Fruit fly (Drosophila melanogaster) whole organism, wandering third instar larva: Measurements from ENCODE around the gene CG31835.
"Not testable (repeated sequence)": the region's sequence is repeated elsewhere in the genome, so short reads cannot be mapped to it uniquely, and the experiment has no call there.

Experiments
- Dfd ChIP-seq: fragments of >200 bp; optimal IDR thresholded peaks from 2 replicates; lab custom pipeline; 2017; ENCODE audit warnings: missing biosample characterization, missing genetic modification characterization
- HLH106 ChIP-seq: fragments of 200-800 bp; optimal IDR thresholded peaks from 3 replicates; lab custom pipeline; 2019; ENCODE audit warnings: missing biosample characterization, mild to moderate bottlenecking, missing genetic modification characterization, moderate library complexity
- Hr78 ChIP-seq: fragments of >200 bp; optimal IDR thresholded peaks from 2 replicates; lab custom pipeline; 2017; ENCODE audit warnings: missing biosample characterization, missing genetic modification characterization
- Myc ChIP-seq: fragments of >200 bp; optimal IDR thresholded peaks from 2 replicates; lab custom pipeline; 2017
- OdsH ChIP-seq: fragments of 200-800 bp; sonication (Bioruptor generic); optimal IDR thresholded peaks from 2 replicates; lab custom pipeline; 2016; ENCODE audit warnings: missing biosample characterization, mild to moderate bottlenecking, missing genetic modification characterization
- brk ChIP-seq: fragments of 200-800 bp; sonication (Bioruptor generic); optimal IDR thresholded peaks from 2 replicates; lab custom pipeline; 2016; ENCODE audit warnings: missing biosample characterization, mild to moderate bottlenecking, missing genetic modification characterization
- foxo ChIP-seq, 2 experiments: fragments of 200-800 bp; sonication (Bioruptor generic); optimal IDR thresholded peaks; 2 replicates in 1 of 2; 3 replicates in 1 of 2; lab custom pipeline; 2016 to 2017; ENCODE audit warnings: missing biosample characterization in 2 of 2, missing genetic modification characterization in 2 of 2
- fru ChIP-seq: fragments of 200-800 bp; sonication (Bioruptor generic); optimal IDR thresholded peaks from 3 replicates; lab custom pipeline; 2016; ENCODE audit warnings: missing biosample characterization, mild to moderate bottlenecking, missing genetic modification characterization
- pan ChIP-seq: fragments of >200 bp; optimal IDR thresholded peaks from 2 replicates; lab custom pipeline; 2017
- psq ChIP-seq: fragments of 200-800 bp; sonication (Bioruptor generic); optimal IDR thresholded peaks from 3 replicates; lab custom pipeline; 2017; ENCODE audit warnings: missing biosample characterization, mild to moderate bottlenecking, missing genetic modification characterization, moderate library complexity
- usp ChIP-seq: fragments of >200 bp; optimal IDR thresholded peaks from 2 replicates; lab custom pipeline; 2017; ENCODE audit warnings: missing biosample characterization, missing genetic modification characterization

DNA sequence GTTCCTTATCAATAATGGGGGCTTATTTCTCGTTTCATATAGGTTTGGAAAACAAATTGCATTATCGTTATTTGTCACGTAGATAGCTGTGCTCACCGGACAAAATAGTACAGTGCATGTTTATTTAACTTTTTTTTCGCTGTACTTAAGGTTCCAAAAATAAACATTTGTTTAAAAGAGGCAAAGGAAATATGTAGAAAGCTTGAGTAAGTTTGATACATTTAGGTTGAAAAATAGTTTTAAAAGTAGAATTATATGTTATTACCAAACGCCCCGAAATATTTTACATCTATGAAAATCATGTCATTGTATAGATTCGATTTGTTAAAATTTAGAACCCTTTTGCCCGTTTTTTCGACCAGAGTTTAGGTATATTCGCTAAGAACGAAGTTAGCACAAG, 4.0 kb downstream of the CG31835 start, which contains the start of gene CG42585:
- TF ChIP-seq OdsH (GFP tag; lab: Kevin White, UChicago); pan (lab: Kevin White, UChicago); usp (GFP tag; lab: Kevin White, UChicago); brk (GFP tag; lab: Kevin White, UChicago); Hr78 (GFP tag; lab: Kevin White, UChicago); psq (GFP tag; lab: Kevin White, UChicago); Myc (lab: Kevin White, UChicago); HLH106 (tag; lab: Kevin White, UChicago); fru (GFP tag; lab: Kevin White, UChicago); Dfd; foxo (GFP tag; optimal IDR thresholded peaks at IDR 0.05; lab: Kevin White, UChicago): not testable (repeated sequence)
